Worm (Caenorhabditis elegans): ENCODE results near the gene T07C12.10.
A peak's percentile ranks its signal among the peaks of the same experiment; 100 is the strongest.

The T07C12.10 gene

ce11 chrV:9983529-9983928 is 23.3 kb upstream of the T07C12.10 start:
- no peak for TF ChIP-seq M03D4.4 (tag; optimal IDR thresholded peaks at IDR 0.05)
- no peak for TF ChIP-seq sem-2 (GFP tag; optimal IDR thresholded peaks at IDR 0.05)
- TF ChIP-seq lin-32 (GFP tag; optimal IDR thresholded peaks at IDR 0.05) = no peak
- TF ChIP-seq cnd-1 (tag; optimal IDR thresholded peaks at IDR 0.05) = no peak
- TF ChIP-seq mab-5 (tag; optimal IDR thresholded peaks at IDR 0.05) = no peak
- no peak for TF ChIP-seq nhr-28 (tag; optimal IDR thresholded peaks at IDR 0.05)
- TF ChIP-seq elt-3 (tag; optimal IDR thresholded peaks at IDR 0.05) = no peak
- TF ChIP-seq mep-1 (tag; optimal IDR thresholded peaks at IDR 0.05) = no peak
- TF ChIP-seq pha-4 (tag; optimal IDR thresholded peaks at IDR 0.05) = no peak
- TF ChIP-seq snpc-4 (tag; optimal IDR thresholded peaks at IDR 0.05) = no peak
- TF ChIP-seq ham-2 (GFP tag; optimal IDR thresholded peaks at IDR 0.05) = no peak
- no peak for TF ChIP-seq nhr-2 (tag; optimal IDR thresholded peaks at IDR 0.05)
- TF ChIP-seq hlh-1 (tag; optimal IDR thresholded peaks at IDR 0.05) = no peak
- TF ChIP-seq unc-120 (tag; optimal IDR thresholded peaks at IDR 0.05; ENCODE audit: poor library complexity, severe bottlenecking) = no peak
- no peak for TF ChIP-seq ces-1 (GFP tag; optimal IDR thresholded peaks at IDR 0.05)
- no peak for TF ChIP-seq ceh-83 (GFP tag; optimal IDR thresholded peaks at IDR 0.05)
- no peak for TF ChIP-seq nhr-12 (tag; optimal IDR thresholded peaks at IDR 0.05)

- no peak for TF ChIP-seq tbx-8 (GFP tag; optimal IDR thresholded peaks at IDR 0.05)
Observed at ce11 chrV:9982568-9982967, 22.3 kb upstream of the T07C12.10 start, which contains the start of gene C27H6.9. TSS of gene C27H6.9 (plus strand) at chrV:9982868.

- TF ChIP-seq cnd-1 (tag; optimal IDR thresholded peaks at IDR 0.05) (peak; percentile 12), lin-13 (tag; optimal IDR thresholded peaks at IDR 0.05) (peak; percentile 24), lsy-2 (tag; optimal IDR thresholded peaks at IDR 0.05) (peak; percentile 27), mep-1 (tag; optimal IDR thresholded peaks at IDR 0.05) (peak; percentile 34), sptf-1 (tag; optimal IDR thresholded peaks at IDR 0.05) (peak; percentile 50), unc-120 (tag; optimal IDR thresholded peaks at IDR 0.05; ENCODE audit: poor library complexity, severe bottlenecking) (peak; percentile 28), ces-1 (GFP tag; optimal IDR thresholded peaks at IDR 0.05) (peak; percentile 28), ham-2 (GFP tag; optimal IDR thresholded peaks at IDR 0.05) (peak; percentile 19)
Observed at ce11 chrV:9980731-9981483, 20.6 kb upstream of the T07C12.10 start, which contains the start of the genes ruvb-1 and tofu-1. TSS of gene ruvb-1 (minus strand) at chrV:9980802. TSS of gene tofu-1 (plus strand) at chrV:9981147.

- TF ChIP-seq ces-1 (GFP tag; optimal IDR thresholded peaks at IDR 0.05) (peak; percentile 46), nhr-12 (tag; optimal IDR thresholded peaks at IDR 0.05) (no peak), mab-5 (tag; optimal IDR thresholded peaks at IDR 0.05) (no peak), ceh-83 (GFP tag; optimal IDR thresholded peaks at IDR 0.05) (no peak)
Observed at ce11 chrV:9978425-9978824, 18.1 kb upstream of the T07C12.10 start.

- peak; percentile 89 for TF ChIP-seq ces-1 (GFP tag; optimal IDR thresholded peaks at IDR 0.05)
- TF ChIP-seq ham-2 (GFP tag; optimal IDR thresholded peaks at IDR 0.05) = no peak
Observed at ce11 chrV:9977211-9977610, 16.9 kb upstream of the T07C12.10 start.

ce11 chrV:9976138-9976537 is 15.9 kb upstream of the T07C12.10 start, which contains the start of gene unc-41:
TSS of gene unc-41 (minus strand) at chrV:9976238.
- TF ChIP-seq ceh-39 (tag; optimal IDR thresholded peaks at IDR 0.05) (no peak), ceh-43 (GFP tag; optimal IDR thresholded peaks at IDR 0.05) (no peak), elt-3 (tag; optimal IDR thresholded peaks at IDR 0.05) (no peak), unc-39 (tag; optimal IDR thresholded peaks at IDR 0.05) (no peak), nhr-28 (tag; optimal IDR thresholded peaks at IDR 0.05) (no peak), snpc-4 (tag; optimal IDR thresholded peaks at IDR 0.05) (no peak), blmp-1 (tag; optimal IDR thresholded peaks at IDR 0.05) (no peak), cnd-1 (tag; optimal IDR thresholded peaks at IDR 0.05) (no peak), M03D4.4 (tag; optimal IDR thresholded peaks at IDR 0.05) (no peak), nhr-237 (tag; optimal IDR thresholded peaks at IDR 0.05) (no peak), unc-120 (tag; optimal IDR thresholded peaks at IDR 0.05; ENCODE audit: poor library complexity, severe bottlenecking) (no peak), zip-8 (tag; optimal IDR thresholded peaks at IDR 0.05) (no peak), mep-1 (tag; optimal IDR thresholded peaks at IDR 0.05) (no peak), nhr-2 (tag; optimal IDR thresholded peaks at IDR 0.05) (no peak), tbx-8 (GFP tag; optimal IDR thresholded peaks at IDR 0.05) (no peak), ham-2 (GFP tag; optimal IDR thresholded peaks at IDR 0.05) (no peak), ztf-11 (tag; optimal IDR thresholded peaks at IDR 0.05) (no peak)
